Worm (Caenorhabditis elegans) whole organism, L4 larva: ENCODE measurements around the gene C31H1.5.

Experiments used
- F26F4.8 ChIP-seq: fragments of 200-800 bp; sonication (Bioruptor generic); conservative IDR thresholded peaks from 2 replicates; pipeline ENCODE4 v1.3.6; 2022; ENCODE audit warnings: missing genetic modification characterization, missing compliant biosample characterization
- F37D6.2 ChIP-seq: sonication (generic microtip); optimal IDR thresholded peaks from 2 replicates; lab custom pipeline; 2016; ENCODE audit warnings: mild to moderate bottlenecking, missing genetic modification characterization, missing compliant biosample characterization
- R02D3.7 ChIP-seq: fragments of 150-350 bp; sonication (generic microtip); optimal IDR thresholded peaks from 3 replicates; lab custom pipeline; 2014; ENCODE audit warnings: missing biosample characterization, missing genetic modification characterization
- T20F7.1 ChIP-seq: fragments of 200-800 bp; sonication (Bioruptor generic); optimal IDR thresholded peaks from 2 replicates; lab custom pipeline; 2018; ENCODE audit warnings: mild to moderate bottlenecking, missing genetic modification characterization, missing compliant biosample characterization
- T26A8.4 ChIP-seq: fragments of 200-800 bp; sonication (Bioruptor generic); IDR thresholded peaks from 2 replicates; pipeline ENCODE4 v1.3.6; 2022; ENCODE audit warnings: missing genetic modification characterization, missing compliant biosample characterization
- Y105C5A.15 ChIP-seq: fragments of 200-800 bp; sonication (Bioruptor generic); IDR thresholded peaks from 2 replicates; pipeline ENCODE4 v1.3.6; 2022; ENCODE audit warnings: missing genetic modification characterization, missing compliant biosample characterization
- Y75B8A.6 ChIP-seq: fragments of 200-800 bp; sonication (Bioruptor generic); IDR thresholded peaks from 2 replicates; pipeline ENCODE4 v1.3.6; 2022; ENCODE audit warnings: missing genetic modification reagents, missing genetic modification characterization, missing compliant biosample characterization
- aha-1 ChIP-seq: fragments of 150-350 bp; peaks from one replicate; lab custom pipeline; 2014; ENCODE audit warnings: missing biosample characterization, missing genetic modification characterization
- arid-1 ChIP-seq: fragments of 200-800 bp; sonication (Bioruptor generic); conservative IDR thresholded peaks from 2 replicates; pipeline ENCODE4 v1.3.6; 2022; ENCODE audit warnings: missing genetic modification reagents, missing genetic modification characterization, missing compliant biosample characterization
- attf-4 ChIP-seq: sonication (generic microtip); optimal IDR thresholded peaks from 3 replicates; lab custom pipeline; 2017; ENCODE audit warnings: missing biosample characterization, missing genetic modification characterization
- ceh-20 ChIP-seq: fragments of 200-800 bp; sonication (Bioruptor generic); IDR thresholded peaks from 2 replicates; pipeline ENCODE4 v1.3.6; 2022; ENCODE audit warnings: missing genetic modification reagents, missing genetic modification characterization, missing compliant biosample characterization
- ceh-28 ChIP-seq: fragments of 150-350 bp; optimal IDR thresholded peaks from 2 replicates; lab custom pipeline; 2014; ENCODE audit warnings: missing biosample characterization, missing genetic modification reagents, missing genetic modification characterization
- ceh-32 ChIP-seq: sonication (generic microtip); optimal IDR thresholded peaks from 2 replicates; lab custom pipeline; 2016; ENCODE audit warnings: mild to moderate bottlenecking, missing genetic modification characterization, missing compliant biosample characterization; ENCODE audit not compliant: poor library complexity
- ces-1 ChIP-seq: fragments of 150-350 bp; sonication (generic microtip); optimal IDR thresholded peaks from 4 replicates; lab custom pipeline; 2014; ENCODE audit warnings: missing biosample characterization, missing genetic modification reagents, missing genetic modification characterization
- dmd-6 ChIP-seq: fragments of 200-800 bp; sonication (Bioruptor generic); IDR thresholded peaks from 2 replicates; pipeline ENCODE4 v1.3.6; 2022; ENCODE audit warnings: missing genetic modification reagents, missing genetic modification characterization, missing compliant biosample characterization
- dpl-1 ChIP-seq: fragments of 150-350 bp; optimal IDR thresholded peaks from 2 replicates; lab custom pipeline; 2014; ENCODE audit warnings: missing biosample characterization, missing genetic modification reagents, missing genetic modification characterization
- dve-1 ChIP-seq: sonication (generic microtip); optimal IDR thresholded peaks from 2 replicates; lab custom pipeline; 2017; ENCODE audit warnings: antibody characterized with exemption, mild to moderate bottlenecking, missing genetic modification characterization, missing compliant biosample characterization; ENCODE audit not compliant: insufficient read depth
- gei-8 ChIP-seq: fragments of 200-800 bp; sonication (Bioruptor generic); optimal IDR thresholded peaks from 2 replicates; lab custom pipeline; 2018; ENCODE audit warnings: mild to moderate bottlenecking, missing genetic modification characterization, missing compliant biosample characterization
- hlh-11 ChIP-seq: fragments of 200-800 bp; sonication (Bioruptor generic); optimal IDR thresholded peaks from 2 replicates; lab custom pipeline; 2018; ENCODE audit warnings: mild to moderate bottlenecking, missing genetic modification characterization, missing compliant biosample characterization
- hlh-30 ChIP-seq: sonication (generic microtip); optimal IDR thresholded peaks from 2 replicates; lab custom pipeline; 2017; ENCODE audit warnings: antibody characterized with exemption, mild to moderate bottlenecking, missing genetic modification characterization, missing compliant biosample characterization; ENCODE audit not compliant: insufficient read depth
- hmg-1.1 ChIP-seq: fragments of 200-800 bp; sonication (Bioruptor generic); IDR thresholded peaks from 2 replicates; pipeline ENCODE4 v1.3.6; 2022; ENCODE audit warnings: missing genetic modification reagents, missing genetic modification characterization, missing compliant biosample characterization
- lin-1 ChIP-seq: fragments of 200-800 bp; sonication (Bioruptor generic); IDR thresholded peaks from 2 replicates; pipeline ENCODE4 v1.3.6; 2022; ENCODE audit warnings: missing genetic modification reagents, missing genetic modification characterization, missing compliant biosample characterization
- lin-38 ChIP-seq: fragments of 200-800 bp; sonication (Bioruptor generic); IDR thresholded peaks from 2 replicates; pipeline ENCODE4 v1.3.6; 2022; ENCODE audit warnings: missing genetic modification reagents, missing genetic modification characterization, missing compliant biosample characterization
- lsy-2 ChIP-seq, 2 experiments: fragments of 150-350 bp in 1 of 2; sonication (generic microtip) in 1 of 2; optimal IDR thresholded peaks; 2 replicates each; lab custom pipeline; 2014 to 2017; ENCODE audit warnings: missing biosample characterization in 2 of 2, missing genetic modification characterization in 2 of 2
- mdl-1 ChIP-seq, 2 experiments: fragments of 150-350 bp in 1 of 2; sonication (generic microtip) in 1 of 2; optimal IDR thresholded peaks; 2 replicates each; lab custom pipeline; 2014 to 2017; ENCODE audit warnings: missing biosample characterization in 2 of 2, missing genetic modification characterization in 2 of 2
- mep-1 ChIP-seq: fragments of 150-350 bp; sonication (generic microtip); optimal IDR thresholded peaks from 3 replicates; lab custom pipeline; 2014; ENCODE audit warnings: missing biosample characterization, missing genetic modification characterization
- mes-2 ChIP-seq: sonication (generic microtip); optimal IDR thresholded peaks from 2 replicates; lab custom pipeline; 2016; ENCODE audit warnings: missing genotype, mild to moderate bottlenecking, missing genetic modification characterization, missing compliant biosample characterization; ENCODE audit not compliant: poor library complexity, severe bottlenecking
- nhr-10 ChIP-seq: fragments of 150-350 bp; optimal IDR thresholded peaks from 2 replicates; lab custom pipeline; 2014; ENCODE audit warnings: missing biosample characterization, missing genetic modification characterization
- nhr-102 ChIP-seq: sonication (generic microtip); optimal IDR thresholded peaks from 2 replicates; lab custom pipeline; 2016; ENCODE audit warnings: mild to moderate bottlenecking, missing genetic modification characterization, moderate library complexity, missing compliant biosample characterization
- nhr-11 ChIP-seq: fragments of 150-350 bp; optimal IDR thresholded peaks from 2 replicates; lab custom pipeline; 2014; ENCODE audit warnings: missing biosample characterization, missing genetic modification characterization
- nhr-111 ChIP-seq: fragments of 200-800 bp; sonication (Bioruptor generic); optimal IDR thresholded peaks from 2 replicates; lab custom pipeline; 2018; ENCODE audit warnings: mild to moderate bottlenecking, missing genetic modification characterization, missing compliant biosample characterization
- nhr-28 ChIP-seq: fragments of 150-350 bp; optimal IDR thresholded peaks from 2 replicates; lab custom pipeline; 2014; ENCODE audit warnings: missing biosample characterization, missing genetic modification characterization
- nhr-42 ChIP-seq: fragments of 200-800 bp; sonication (Bioruptor generic); IDR thresholded peaks from 2 replicates; pipeline ENCODE4 v1.3.6; 2022; ENCODE audit warnings: missing genetic modification characterization, missing compliant biosample characterization
- nhr-48 ChIP-seq: sonication (generic microtip); optimal IDR thresholded peaks from 2 replicates; lab custom pipeline; 2016; ENCODE audit warnings: mild to moderate bottlenecking, missing genetic modification characterization, missing compliant biosample characterization
- nhr-6 ChIP-seq: fragments of 150-350 bp; optimal IDR thresholded peaks from 2 replicates; lab custom pipeline; 2014; ENCODE audit warnings: missing biosample characterization, missing genetic modification characterization
- nhr-77 ChIP-seq: fragments of 150-350 bp; optimal IDR thresholded peaks from 2 replicates; lab custom pipeline; 2014; ENCODE audit warnings: missing biosample characterization, missing genetic modification characterization
- pha-4 ChIP-seq, 2 experiments: fragments of 150-350 bp in 1 of 2; fragments of 200-800 bp in 1 of 2; sonication (Bioruptor generic) in 1 of 2; IDR thresholded peaks in 1 of 2; optimal IDR thresholded peaks in 1 of 2; 2 replicates each; pipeline versions ENCODE4 v1.3.6 to Lab custom; 2014 to 2022; ENCODE audit warnings: missing genetic modification characterization in 2 of 2, missing genetic modification reagents in 2 of 2, missing biosample characterization in 1 of 2, missing compliant biosample characterization in 1 of 2
- php-3 ChIP-seq: fragments of 200-800 bp; sonication (Bioruptor generic); IDR thresholded peaks from 2 replicates; pipeline ENCODE4 v1.3.6; 2022; ENCODE audit warnings: missing genetic modification reagents, missing genetic modification characterization, missing compliant biosample characterization
- pqm-1 ChIP-seq: sonication (generic microtip); optimal IDR thresholded peaks from 2 replicates; lab custom pipeline; 2017; ENCODE audit warnings: missing biosample characterization, missing genetic modification characterization
- rbr-2 ChIP-seq: sonication (generic microtip); optimal IDR thresholded peaks from 2 replicates; lab custom pipeline; 2016; ENCODE audit warnings: missing genotype, missing genetic modification characterization, missing compliant biosample characterization
- sdz-12 ChIP-seq: fragments of 200-800 bp; sonication (Bioruptor generic); optimal IDR thresholded peaks from 2 replicates; lab custom pipeline; 2018; ENCODE audit warnings: mild to moderate bottlenecking, missing genetic modification characterization, missing compliant biosample characterization
- spr-1 ChIP-seq: sonication (generic microtip); optimal IDR thresholded peaks from 2 replicates; lab custom pipeline; 2016; ENCODE audit warnings: mild to moderate bottlenecking, missing genetic modification characterization, missing compliant biosample characterization
- unc-62 ChIP-seq, 3 experiments: fragments of 150-350 bp in 1 of 3; sonication (generic microtip); optimal IDR thresholded peaks in 2 of 3; peaks in 1 of 3; 1 replicate in 1 of 3; 2 replicates in 2 of 3; lab custom pipeline; 2014 to 2017; ENCODE audit warnings: missing biosample characterization in 3 of 3, missing genetic modification characterization in 3 of 3, missing genetic modification reagents in 3 of 3, missing genotype in 1 of 3
- vab-7 ChIP-seq: fragments of 200-800 bp; sonication (Bioruptor generic); IDR thresholded peaks from 2 replicates; pipeline ENCODE4 v1.3.6; 2022; ENCODE audit warnings: missing genetic modification reagents, missing genetic modification characterization, missing compliant biosample characterization
- zip-2 ChIP-seq: fragments of 150-350 bp; optimal IDR thresholded peaks from 2 replicates; lab custom pipeline; 2014; ENCODE audit warnings: missing biosample characterization, missing genetic modification characterization

Gene C31H1.5

ce11 chrIV:5754821-5755220 is 41.8 kb downstream of the C31H1.5 start:
- no peak for TF ChIP-seq pqm-1 (tag; lab: Kevin White, UChicago)
- 0 out of 2 replicates have a peak, but pooled peaks have one; percentile 13 for TF ChIP-seq dmd-6 (GFP tag; lab: Robert Waterston, UW)

ce11 chrIV:5753954-5754543 is 42.5 kb downstream of the C31H1.5 start:
- TF ChIP-seq mep-1 (tag; lab: Kevin White, UChicago) = peak; percentile 80
- TF ChIP-seq F37D6.2 = peak; percentile 24
- TF ChIP-seq gei-8 (GFP tag; lab: Kevin White, UChicago) = peak; percentile 36
- TF ChIP-seq nhr-102 (tag; lab: Kevin White, UChicago) = peak; percentile 76
- TF ChIP-seq php-3 (GFP tag; lab: Robert Waterston, UW) = peak; percentile 19; the same call in 1 of the 2 replicates
- peak; percentile 71 for TF ChIP-seq ceh-20
- peak; percentile 26 to 69 for TF ChIP-seq lsy-2 (tag; optimal IDR thresholded peaks at IDR 0.05; lab: Kevin White, UChicago)
- peak; percentile 0 for TF ChIP-seq R02D3.7 (tag; lab: Kevin White, UChicago)
- TF ChIP-seq nhr-10 = peak; percentile 26
- TF ChIP-seq mes-2 = peak; percentile 75
- 0 out of 2 replicates have a peak, but pooled peaks have one; percentile 63 for TF ChIP-seq nhr-42 (GFP tag; lab: Robert Waterston, UW)
- TF ChIP-seq zip-2 (tag; lab: Kevin White, UChicago) = no peak
- 0 out of 2 replicates have a peak, but pooled peaks have one; percentile 11 for TF ChIP-seq arid-1 (GFP tag; lab: Robert Waterston, UW)
- TF ChIP-seq F26F4.8 = no peak
- peak; percentile 40 for TF ChIP-seq rbr-2 (tag; lab: Kevin White, UChicago)
- no peak for TF ChIP-seq sdz-12 (GFP tag; lab: Kevin White, UChicago)
- TF ChIP-seq Y75B8A.6 = 0 out of 2 replicates have a peak, but pooled peaks have one; percentile 40
- TF ChIP-seq mdl-1 (tag; optimal IDR thresholded peaks at IDR 0.05; lab: Kevin White, UChicago) = peak; percentile 63 to 79
- TF ChIP-seq aha-1 = peak; percentile 95
- TF ChIP-seq ces-1 (GFP tag; lab: Kevin White, UChicago) = no peak
- TF ChIP-seq vab-7 (GFP tag; lab: Robert Waterston, UW) = no peak
- TF ChIP-seq dpl-1 = peak; percentile 35
- TF ChIP-seq nhr-6 (tag; lab: Kevin White, UChicago) = peak; percentile 85
- TF ChIP-seq lin-38 (GFP tag; lab: Robert Waterston, UW) = peak; percentile 43; the same call in 1 of the 2 replicates
- TF ChIP-seq dmd-6 (GFP tag; lab: Robert Waterston, UW) = peak; percentile 90
- peak; percentile 57 for TF ChIP-seq nhr-28 (tag; lab: Kevin White, UChicago)
- peak; percentile 64 for TF ChIP-seq hmg-1.1 (GFP tag; lab: Robert Waterston, UW)
- peak; percentile 30 for TF ChIP-seq spr-1
- TF ChIP-seq dve-1 (tag; lab: Kevin White, UChicago) = peak; percentile 82
- TF ChIP-seq nhr-48 = peak; percentile 87
- TF ChIP-seq nhr-111 (GFP tag; lab: Kevin White, UChicago) = no peak
- TF ChIP-seq T20F7.1 (GFP tag; lab: Kevin White, UChicago) = peak; percentile 12
- no peak for TF ChIP-seq ceh-28 (tag; lab: Kevin White, UChicago)
- peak; percentile 92 for TF ChIP-seq hlh-11 (tag; lab: Kevin White, UChicago)
- TF ChIP-seq ceh-32 (tag; lab: Kevin White, UChicago) = no peak
- no peak for TF ChIP-seq Y105C5A.15 (GFP tag; lab: Robert Waterston, UW)
- peak; percentile 64 for TF ChIP-seq hlh-30 (tag; lab: Kevin White, UChicago)
- TF ChIP-seq nhr-77 (tag; lab: Kevin White, UChicago) = peak; percentile 82
- TF ChIP-seq nhr-11 (tag; lab: Kevin White, UChicago) = peak; percentile 63
- TF ChIP-seq attf-4 (tag; lab: Kevin White, UChicago) = no peak
- peak; percentile 18 for TF ChIP-seq pqm-1 (tag; lab: Kevin White, UChicago)
- peak; percentile 45; the same call in 1 of the 2 replicates for TF ChIP-seq lin-1
- TF ChIP-seq T26A8.4 (GFP tag; lab: Robert Waterston, UW) = peak; percentile 54
- peak in 1 of 2 experiments; percentile 93 for TF ChIP-seq unc-62 (GFP tag; optimal IDR thresholded peaks at IDR 0.05 in 1 of 2; lab: Kevin White, UChicago)
- TF ChIP-seq unc-62 (tag; optimal IDR thresholded peaks at IDR 0.05; lab: Kevin White, UChicago) = no peak
- TF ChIP-seq pha-4 (GFP tag; IDR thresholded peaks at IDR 0.05; lab: Robert Waterston, UW) = peak; percentile 40; the same call in 1 of the 2 replicates
- peak; percentile 49 for TF ChIP-seq pha-4 (tag; optimal IDR thresholded peaks at IDR 0.05; lab: Kevin White, UChicago)
